Worm (Caenorhabditis elegans) whole organism, L1 larva: Measurements from ENCODE around the gene nas-11.
A peak's percentile ranks its signal among the peaks of the same experiment; 100 is the strongest.

Source experiments
- C04F5.9 ChIP-seq: sonication (generic microtip); optimal IDR thresholded peaks from 2 replicates; lab custom pipeline; 2016; ENCODE audit warnings: missing genetic modification characterization, missing compliant biosample characterization
- C16A3.4 ChIP-seq: fragments of 150-350 bp; optimal IDR thresholded peaks from 2 replicates; lab custom pipeline; 2014; ENCODE audit warnings: missing biosample characterization, missing genetic modification characterization
- C34B4.2 ChIP-seq: sonication (generic microtip); optimal IDR thresholded peaks from 2 replicates; lab custom pipeline; 2017; ENCODE audit warnings: mild to moderate bottlenecking, missing genetic modification characterization, missing compliant biosample characterization
- F16B12.6 ChIP-seq: fragments of 150-350 bp; optimal IDR thresholded peaks from 2 replicates; lab custom pipeline; 2014; ENCODE audit warnings: missing biosample characterization, missing genetic modification characterization
- aha-1 ChIP-seq: fragments of 150-350 bp; optimal IDR thresholded peaks from 2 replicates; lab custom pipeline; 2014; ENCODE audit warnings: missing biosample characterization, missing genetic modification characterization
- alr-1 ChIP-seq: fragments of 200-800 bp; sonication (Bioruptor generic); optimal IDR thresholded peaks from 2 replicates; lab custom pipeline; 2018; ENCODE audit warnings: borderline replicate concordance, mild to moderate bottlenecking, missing genetic modification characterization, missing compliant biosample characterization
- ama-1 ChIP-seq: fragments of 150-350 bp; optimal IDR thresholded peaks from 2 replicates; lab custom pipeline; 2014
- blmp-1 ChIP-seq: fragments of 150-350 bp; optimal IDR thresholded peaks from 2 replicates; lab custom pipeline; 2014; ENCODE audit warnings: missing biosample characterization, missing genetic modification characterization
- ceh-88 ChIP-seq: fragments of 200-800 bp; sonication (Bioruptor generic); IDR thresholded peaks from 2 replicates; pipeline ENCODE4 v1.3.6; 2022; ENCODE audit warnings: missing genetic modification characterization, missing compliant biosample characterization
- dpl-1 ChIP-seq, 3 experiments: fragments of 150-350 bp in 2 of 3; sonication (generic microtip) in 1 of 3; optimal IDR thresholded peaks; 2 replicates each; lab custom pipeline; 2014 to 2017; ENCODE audit warnings: missing biosample characterization in 3 of 3, missing genetic modification characterization in 3 of 3, missing genetic modification reagents in 3 of 3
- dsc-1 ChIP-seq: sonication (generic microtip); optimal IDR thresholded peaks from 2 replicates; lab custom pipeline; 2016; ENCODE audit warnings: mild to moderate bottlenecking, missing genetic modification characterization, missing compliant biosample characterization
- egl-13 ChIP-seq: sonication (generic microtip); optimal IDR thresholded peaks from 2 replicates; lab custom pipeline; 2016; ENCODE audit warnings: missing genotype, missing genetic modification reagents, missing genetic modification characterization, missing compliant biosample characterization
- egl-27 ChIP-seq, 2 experiments: fragments of 150-350 bp in 1 of 2; sonication (generic microtip); optimal IDR thresholded peaks; 3 replicates each; lab custom pipeline; 2017 to 2018; ENCODE audit warnings: missing biosample characterization in 2 of 2, missing genetic modification characterization in 2 of 2, missing genetic modification reagents in 2 of 2
- elt-3 ChIP-seq, 6 experiments: fragments of 150-350 bp in 1 of 6; sonication (generic microtip); optimal IDR thresholded peaks; 2 replicates each; lab custom pipeline; 2017 to 2018; ENCODE audit warnings: missing biosample characterization in 6 of 6, missing genetic modification characterization in 6 of 6, inconsistent platforms in 1 of 6
- ets-5 ChIP-seq: fragments of 200-800 bp; sonication (Bioruptor generic); IDR thresholded peaks from 2 replicates; pipeline ENCODE4 v1.3.6; 2022; ENCODE audit warnings: missing genetic modification characterization, missing compliant biosample characterization
- fkh-8 ChIP-seq: sonication (generic microtip); optimal IDR thresholded peaks from 2 replicates; lab custom pipeline; 2016; ENCODE audit warnings: mild to moderate bottlenecking, missing genetic modification characterization, missing compliant biosample characterization
- fos-1 ChIP-seq: fragments of 150-350 bp; optimal IDR thresholded peaks from 2 replicates; lab custom pipeline; 2014; ENCODE audit warnings: missing biosample characterization, missing genetic modification characterization
- hpl-2 ChIP-seq: fragments of 150-350 bp; optimal IDR thresholded peaks from 2 replicates; lab custom pipeline; 2014; ENCODE audit warnings: missing biosample characterization, missing genetic modification reagents, missing genetic modification characterization
- irx-1 ChIP-seq: sonication (generic microtip); optimal IDR thresholded peaks from 2 replicates; lab custom pipeline; 2016; ENCODE audit warnings: missing genetic modification characterization, missing compliant biosample characterization
- isw-1 ChIP-seq: fragments of 200-800 bp; sonication (Bioruptor generic); IDR thresholded peaks from 2 replicates; pipeline ENCODE4 v1.3.6; 2022; ENCODE audit warnings: missing genetic modification characterization, missing compliant biosample characterization
- jun-1 ChIP-seq: fragments of 150-350 bp; optimal IDR thresholded peaks from 2 replicates; lab custom pipeline; 2014; ENCODE audit warnings: missing biosample characterization, missing genetic modification reagents, missing genetic modification characterization
- lin-39 ChIP-seq: fragments of 150-350 bp; optimal IDR thresholded peaks from 2 replicates; lab custom pipeline; 2014; ENCODE audit warnings: missing biosample characterization, missing genetic modification reagents, missing genetic modification characterization
- lsy-2 ChIP-seq, 2 experiments: fragments of 150-350 bp; optimal IDR thresholded peaks; 2 replicates each; lab custom pipeline; 2014; ENCODE audit warnings: missing biosample characterization in 2 of 2, missing genetic modification characterization in 2 of 2
- mep-1 ChIP-seq: fragments of 150-350 bp; optimal IDR thresholded peaks from 2 replicates; lab custom pipeline; 2014; ENCODE audit warnings: missing biosample characterization, missing genetic modification characterization
- nhr-237 ChIP-seq: fragments of 150-350 bp; optimal IDR thresholded peaks from 2 replicates; lab custom pipeline; 2014; ENCODE audit warnings: missing biosample characterization, missing genetic modification characterization
- nhr-71 ChIP-seq: sonication (generic microtip); optimal IDR thresholded peaks from 2 replicates; lab custom pipeline; 2016; ENCODE audit warnings: mild to moderate bottlenecking, missing genetic modification characterization, moderate library complexity, missing compliant biosample characterization
- nhr-90 ChIP-seq: sonication (generic microtip); optimal IDR thresholded peaks from 2 replicates; lab custom pipeline; 2016; ENCODE audit warnings: mild to moderate bottlenecking, missing genetic modification characterization, missing compliant biosample characterization; ENCODE audit not compliant: poor library complexity
- pag-3 ChIP-seq: sonication (generic microtip); optimal IDR thresholded peaks from 2 replicates; lab custom pipeline; 2017; ENCODE audit warnings: missing genetic modification characterization, mild to moderate bottlenecking, missing compliant biosample characterization, antibody characterized with exemption, borderline replicate concordance; ENCODE audit not compliant: insufficient read depth
- rnt-1 ChIP-seq: sonication (generic microtip); optimal IDR thresholded peaks from 2 replicates; lab custom pipeline; 2016; ENCODE audit warnings: mild to moderate bottlenecking, missing genetic modification characterization, moderate library complexity, missing compliant biosample characterization
- snpc-4 ChIP-seq: fragments of 150-350 bp; optimal IDR thresholded peaks from 2 replicates; lab custom pipeline; 2014; ENCODE audit warnings: missing biosample characterization, missing genetic modification characterization
- snu-23 ChIP-seq: sonication (generic microtip); optimal IDR thresholded peaks from 2 replicates; lab custom pipeline; 2016; ENCODE audit warnings: missing genetic modification characterization, missing compliant biosample characterization
- sox-4 ChIP-seq: sonication (generic microtip); optimal IDR thresholded peaks from 2 replicates; lab custom pipeline; 2016; ENCODE audit warnings: missing genetic modification characterization, missing compliant biosample characterization
- sptf-1 ChIP-seq: fragments of 150-350 bp; optimal IDR thresholded peaks from 2 replicates; lab custom pipeline; 2014; ENCODE audit warnings: missing biosample characterization, missing genetic modification characterization
- sup-37 ChIP-seq: fragments of 200-800 bp; sonication (Bioruptor generic); optimal IDR thresholded peaks from 2 replicates; lab custom pipeline; 2018; ENCODE audit warnings: mild to moderate bottlenecking, missing genetic modification characterization, missing compliant biosample characterization
- swsn-7 ChIP-seq: sonication (generic microtip); optimal IDR thresholded peaks from 2 replicates; lab custom pipeline; 2016; ENCODE audit warnings: missing genetic modification characterization, missing compliant biosample characterization
- tbx-2 ChIP-seq: sonication (generic microtip); optimal IDR thresholded peaks from 2 replicates; lab custom pipeline; 2016; ENCODE audit warnings: missing genetic modification characterization, missing compliant biosample characterization
- tlp-1 ChIP-seq: fragments of 150-350 bp; optimal IDR thresholded peaks from 2 replicates; lab custom pipeline; 2014; ENCODE audit warnings: missing biosample characterization, missing genetic modification characterization
- unc-130 ChIP-seq: fragments of 150-350 bp; optimal IDR thresholded peaks from 2 replicates; lab custom pipeline; 2017; ENCODE audit warnings: missing biosample characterization, missing genetic modification characterization, inconsistent platforms
- unc-30 ChIP-seq: sonication (generic microtip); optimal IDR thresholded peaks from 2 replicates; lab custom pipeline; 2017; ENCODE audit warnings: missing biosample characterization, missing genetic modification characterization
- unc-86 ChIP-seq: sonication (generic microtip); optimal IDR thresholded peaks from 2 replicates; lab custom pipeline; 2016; ENCODE audit warnings: missing genetic modification characterization, missing compliant biosample characterization
- vab-15 ChIP-seq: sonication (generic microtip); optimal IDR thresholded peaks from 2 replicates; lab custom pipeline; 2017; ENCODE audit warnings: missing genotype, mild to moderate bottlenecking, missing genetic modification characterization, missing compliant biosample characterization
- xbp-1 ChIP-seq: sonication (generic microtip); optimal IDR thresholded peaks from 2 replicates; lab custom pipeline; 2016; ENCODE audit warnings: missing genetic modification characterization, missing compliant biosample characterization
- zip-4 ChIP-seq: fragments of 200-800 bp; sonication (Bioruptor generic); optimal IDR thresholded peaks from 2 replicates; lab custom pipeline; 2018; ENCODE audit warnings: mild to moderate bottlenecking, missing genetic modification characterization, moderate library complexity, missing compliant biosample characterization
- ztf-11 ChIP-seq, 2 experiments: sonication (generic microtip); optimal IDR thresholded peaks; 2 replicates each; lab custom pipeline; 2016 to 2017; ENCODE audit warnings: missing genetic modification characterization in 2 of 2, missing biosample characterization in 1 of 2, missing compliant biosample characterization in 1 of 2

nas-11 gene

DNA sequence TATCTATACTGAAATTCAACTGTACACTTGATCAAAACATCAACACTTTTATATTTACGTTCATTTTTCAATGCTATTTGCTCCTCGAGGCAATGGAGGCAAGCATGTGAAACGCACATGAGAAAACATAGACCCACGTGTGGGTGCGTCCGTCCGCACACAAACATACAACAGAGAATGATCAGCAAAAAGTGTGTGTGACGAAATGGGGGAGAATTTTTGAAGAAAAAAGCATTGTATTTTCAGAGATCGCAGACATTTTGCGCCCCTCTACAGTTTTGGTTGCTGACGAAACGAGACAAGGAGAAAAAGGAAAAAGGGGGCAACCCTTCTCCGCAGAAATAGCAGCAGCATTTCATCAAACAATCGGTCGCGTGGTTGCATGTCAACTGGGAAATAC, 36.8 kb downstream of the nas-11 start (continued):
- TF ChIP-seq irx-1 (tag; lab: Kevin White, UChicago) = peak; percentile 89
- TF ChIP-seq lsy-2 (tag; optimal IDR thresholded peaks at IDR 0.05; lab: Kevin White, UChicago) = peak; percentile 66 to 88
- TF ChIP-seq ceh-88 (GFP tag; lab: Robert Waterston, UW) = peak; percentile 80
- peak; percentile 91 to 92 for TF ChIP-seq egl-27 (tag; optimal IDR thresholded peaks at IDR 0.05; lab: Kevin White, UChicago)
- TF ChIP-seq ama-1 = peak; percentile 47
- TF ChIP-seq hpl-2 (GFP tag; lab: Kevin White, UChicago) = peak; percentile 73
- TF ChIP-seq fos-1 = peak; percentile 75
- TF ChIP-seq ets-5 = no peak
- TF ChIP-seq unc-30 (tag; lab: Kevin White, UChicago) = no peak
- TF ChIP-seq C04F5.9 (tag; lab: Kevin White, UChicago) = no peak
- TF ChIP-seq C34B4.2 (tag; lab: Kevin White, UChicago) = no peak
- peak; percentile 69 for TF ChIP-seq unc-130 (tag; lab: Kevin White, UChicago)
- peak in 4 of 6 experiments; percentile 36 to 93 (median 76) for TF ChIP-seq elt-3 (tag; optimal IDR thresholded peaks at IDR 0.05; lab: Kevin White, UChicago)
- peak; percentile 91 for TF ChIP-seq blmp-1 (tag; lab: Kevin White, UChicago)
- no peak for TF ChIP-seq snpc-4
- peak; percentile 24 for TF ChIP-seq egl-13 (tag; lab: Kevin White, UChicago)
- TF ChIP-seq xbp-1 (tag; lab: Kevin White, UChicago) = peak; percentile 85
- TF ChIP-seq aha-1 (tag; lab: Kevin White, UChicago) = no peak
- TF ChIP-seq ztf-11 (tag; optimal IDR thresholded peaks at IDR 0.05; lab: Kevin White, UChicago) = no peak
- TF ChIP-seq lin-39 = no peak
- peak; percentile 94 for TF ChIP-seq snu-23 (GFP tag; lab: Kevin White, UChicago)
- TF ChIP-seq nhr-90 (tag; lab: Kevin White, UChicago) = peak; percentile 93
- TF ChIP-seq zip-4 (GFP tag; lab: Kevin White, UChicago) = peak; percentile 87
- no peak for TF ChIP-seq F16B12.6
- TF ChIP-seq C16A3.4 = peak; percentile 84
- TF ChIP-seq sptf-1 (tag; lab: Kevin White, UChicago) = no peak
- TF ChIP-seq dsc-1 = peak; percentile 34
- peak; percentile 91 for TF ChIP-seq jun-1
- TF ChIP-seq unc-86 (tag; lab: Kevin White, UChicago) = peak; percentile 6
- TF ChIP-seq swsn-7 (tag; lab: Kevin White, UChicago) = peak; percentile 90
- peak; percentile 2 for TF ChIP-seq fkh-8 (tag; lab: Kevin White, UChicago)
- peak; percentile 93 for TF ChIP-seq tbx-2 (tag; lab: Kevin White, UChicago)
- TF ChIP-seq isw-1 (GFP tag; lab: Robert Waterston, UW) = no peak; the same call in 1 of the 2 replicates
- TF ChIP-seq rnt-1 (tag; lab: Kevin White, UChicago) = peak; percentile 86
- peak; percentile 71 for TF ChIP-seq sup-37 (GFP tag; lab: Kevin White, UChicago)
- TF ChIP-seq sox-4 (tag; lab: Kevin White, UChicago) = peak; percentile 69
- TF ChIP-seq mep-1 (tag; lab: Kevin White, UChicago) = peak; percentile 85
- no peak for TF ChIP-seq tlp-1 (tag; lab: Kevin White, UChicago)
- TF ChIP-seq vab-15 (tag; lab: Kevin White, UChicago) = no peak
- TF ChIP-seq dpl-1 (GFP tag; optimal IDR thresholded peaks at IDR 0.05; lab: Kevin White, UChicago) = peak; percentile 37 to 60 (median 58)
- no peak for TF ChIP-seq pag-3 (tag; lab: Kevin White, UChicago)
- TF ChIP-seq nhr-237 = peak; percentile 51
- TF ChIP-seq nhr-71 (tag; lab: Kevin White, UChicago) = peak; percentile 98
- no peak for TF ChIP-seq alr-1 (tag; lab: Kevin White, UChicago)
